Worm (Caenorhabditis elegans): ENCODE measurements around the gene C18B2.5.

Gene C18B2.5

DNA sequence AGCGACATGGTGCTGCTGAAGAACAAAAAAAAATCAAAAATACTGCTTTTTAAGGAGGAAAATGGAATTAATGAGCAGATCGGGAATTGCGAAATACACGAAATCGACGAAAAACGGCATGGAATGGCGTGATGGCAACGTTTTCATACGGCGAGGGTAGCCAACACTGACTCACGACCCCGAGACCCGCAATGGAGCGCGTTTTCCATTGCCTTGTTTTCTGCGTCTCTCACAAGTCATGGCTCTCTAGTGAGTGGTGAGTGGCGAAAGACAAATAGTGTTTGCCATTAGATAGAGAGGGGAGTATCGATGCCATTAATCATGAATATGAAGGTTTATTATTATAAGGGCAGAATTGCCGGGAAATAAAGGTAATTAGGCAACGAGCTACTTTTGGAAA lies 5.2 kb downstream of the C18B2.5 start, which contains the start of gene C18B2.4 (continued):
- peak; percentile 91 for TF ChIP-seq pag-3 (tag; optimal IDR thresholded peaks at IDR 0.05; ENCODE audit: borderline replicate concordance, insufficient read depth)
- TF ChIP-seq hlh-17 (GFP tag; optimal IDR thresholded peaks at IDR 0.05; ENCODE audit: borderline replicate concordance), result no peak
- TF ChIP-seq unc-62 (GFP tag; optimal IDR thresholded peaks at IDR 0.05), result no peak
- TF ChIP-seq tlp-1 (tag; optimal IDR thresholded peaks at IDR 0.05), result no peak
- TF ChIP-seq ztf-11 (tag; optimal IDR thresholded peaks at IDR 0.05), result peak in 1 of 2 experiments; percentile 4
- no peak for TF ChIP-seq C34B4.2 (tag; optimal IDR thresholded peaks at IDR 0.05)
- TF ChIP-seq lin-15B (tag; optimal IDR thresholded peaks at IDR 0.05), result peak; percentile 43
- no peak for TF ChIP-seq pax-3 (tag; optimal IDR thresholded peaks at IDR 0.05)
- TF ChIP-seq hpl-2 (GFP tag; optimal IDR thresholded peaks at IDR 0.05), result no peak
- TF ChIP-seq zag-1 (tag; optimal IDR thresholded peaks at IDR 0.05), result no peak
- TF ChIP-seq nhr-28 (tag; optimal IDR thresholded peaks at IDR 0.05), result no peak
- peak; percentile 64 for TF ChIP-seq snpc-4 (tag; optimal IDR thresholded peaks at IDR 0.05)
- peak; percentile 68 for TF ChIP-seq nhr-47 (tag; optimal IDR thresholded peaks at IDR 0.05)
- no peak for TF ChIP-seq egl-27 (tag; optimal IDR thresholded peaks at IDR 0.05)
- TF ChIP-seq fos-1 (tag; optimal IDR thresholded peaks at IDR 0.05), result peak; percentile 57
- TF ChIP-seq F16B12.6 (tag; optimal IDR thresholded peaks at IDR 0.05), result peak; percentile 48
- no peak for TF ChIP-seq ets-5 (GFP tag; IDR thresholded peaks at IDR 0.05)
- no peak for TF ChIP-seq pqm-1 (tag; optimal IDR thresholded peaks at IDR 0.05)
- TF ChIP-seq C04F5.9 (tag; optimal IDR thresholded peaks at IDR 0.05), result no peak
- TF ChIP-seq unc-98 (GFP tag; IDR thresholded peaks at IDR 0.05), result no peak
- peak; percentile 45 for TF ChIP-seq dsc-1 (tag; optimal IDR thresholded peaks at IDR 0.05)
- peak; percentile 74 for TF ChIP-seq fkh-8 (tag; optimal IDR thresholded peaks at IDR 0.05)
- peak; percentile 48 for TF ChIP-seq egl-13 (tag; optimal IDR thresholded peaks at IDR 0.05)
- TF ChIP-seq lin-14 (GFP tag; optimal IDR thresholded peaks at IDR 0.05), result peak; percentile 93
- TF ChIP-seq nhr-84 (tag; optimal IDR thresholded peaks at IDR 0.05), result no peak
- TF ChIP-seq efl-3 (GFP tag; optimal IDR thresholded peaks at IDR 0.05), result no peak
- TF ChIP-seq snu-23 (GFP tag; optimal IDR thresholded peaks at IDR 0.05), result peak; percentile 80
- TF ChIP-seq alr-1 (tag; optimal IDR thresholded peaks at IDR 0.05; ENCODE audit: borderline replicate concordance), result no peak
- TF ChIP-seq nhr-19 (GFP tag; conservative IDR thresholded peaks at IDR 0.05), result peak; percentile 59
- no peak for TF ChIP-seq vab-15 (tag; optimal IDR thresholded peaks at IDR 0.05)
- TF ChIP-seq nhr-76 (tag; optimal IDR thresholded peaks at IDR 0.05), result no peak
- TF ChIP-seq ces-1 (GFP tag; optimal IDR thresholded peaks at IDR 0.05), result no peak
- no peak for TF ChIP-seq fkh-4 (tag; optimal IDR thresholded peaks at IDR 0.05; ENCODE audit: borderline replicate concordance)
- TF ChIP-seq unc-86 (tag; optimal IDR thresholded peaks at IDR 0.05), result peak; percentile 48
- no peak for TF ChIP-seq aha-1 (tag; optimal IDR thresholded peaks at IDR 0.05)
- peak; percentile 84 for TF ChIP-seq skn-1 (tag; optimal IDR thresholded peaks at IDR 0.05)
- peak; percentile 70 for TF ChIP-seq xbp-1 (tag; optimal IDR thresholded peaks at IDR 0.05)
- TF ChIP-seq fkh-10 (GFP tag; optimal IDR thresholded peaks at IDR 0.05), result no peak
- peak; percentile 69 for TF ChIP-seq tbx-2 (tag; optimal IDR thresholded peaks at IDR 0.05)
- TF ChIP-seq nhr-12 (tag; optimal IDR thresholded peaks at IDR 0.05), result no peak
- no peak for TF ChIP-seq Y116A8C.19 (tag; optimal IDR thresholded peaks at IDR 0.05; ENCODE audit: borderline replicate concordance)
- peak; percentile 58 for TF ChIP-seq isw-1 (GFP tag; IDR thresholded peaks at IDR 0.05)
- TF ChIP-seq aly-2 (tag; optimal IDR thresholded peaks at IDR 0.05), result no peak
- TF ChIP-seq ceh-8 (GFP tag; optimal IDR thresholded peaks at IDR 0.05), result no peak
- TF ChIP-seq unc-30 (tag; optimal IDR thresholded peaks at IDR 0.05), result no peak
- no peak for TF ChIP-seq nhr-90 (tag; optimal IDR thresholded peaks at IDR 0.05; ENCODE audit: poor library complexity)
- TF ChIP-seq C16A3.4 (tag; optimal IDR thresholded peaks at IDR 0.05), result peak; percentile 80
- peak; percentile 77 for TF ChIP-seq jun-1 (tag; optimal IDR thresholded peaks at IDR 0.05)
- TF ChIP-seq hlh-4 (tag; optimal IDR thresholded peaks at IDR 0.05), result no peak

Measured in whole organism, L1 larva.